Fruit fly (Drosophila melanogaster): ENCODE measurements around the gene CG6282.

The CG6282 gene

dm6 chr3L:8621465-8621864 is 17.0 kb downstream of the CG6282 start:
- TF ChIP-seq CG17801 (GFP tag; optimal IDR thresholded peaks at IDR 0.05; ENCODE audit: partially characterized antibody), result no peak

dm6 chr3L:8623702-8624421 is 19.4 kb downstream of the CG6282 start, which contains the start of the genes GAPsec and Zasp66:
Gene GAPsec, minus strand, starts transcription at chr3L:8623901.
Gene Zasp66, plus strand, starts transcription at chr3L:8624371.
- TF ChIP-seq CG17801 (GFP tag; optimal IDR thresholded peaks at IDR 0.05; ENCODE audit: partially characterized antibody), result no peak

DNA sequence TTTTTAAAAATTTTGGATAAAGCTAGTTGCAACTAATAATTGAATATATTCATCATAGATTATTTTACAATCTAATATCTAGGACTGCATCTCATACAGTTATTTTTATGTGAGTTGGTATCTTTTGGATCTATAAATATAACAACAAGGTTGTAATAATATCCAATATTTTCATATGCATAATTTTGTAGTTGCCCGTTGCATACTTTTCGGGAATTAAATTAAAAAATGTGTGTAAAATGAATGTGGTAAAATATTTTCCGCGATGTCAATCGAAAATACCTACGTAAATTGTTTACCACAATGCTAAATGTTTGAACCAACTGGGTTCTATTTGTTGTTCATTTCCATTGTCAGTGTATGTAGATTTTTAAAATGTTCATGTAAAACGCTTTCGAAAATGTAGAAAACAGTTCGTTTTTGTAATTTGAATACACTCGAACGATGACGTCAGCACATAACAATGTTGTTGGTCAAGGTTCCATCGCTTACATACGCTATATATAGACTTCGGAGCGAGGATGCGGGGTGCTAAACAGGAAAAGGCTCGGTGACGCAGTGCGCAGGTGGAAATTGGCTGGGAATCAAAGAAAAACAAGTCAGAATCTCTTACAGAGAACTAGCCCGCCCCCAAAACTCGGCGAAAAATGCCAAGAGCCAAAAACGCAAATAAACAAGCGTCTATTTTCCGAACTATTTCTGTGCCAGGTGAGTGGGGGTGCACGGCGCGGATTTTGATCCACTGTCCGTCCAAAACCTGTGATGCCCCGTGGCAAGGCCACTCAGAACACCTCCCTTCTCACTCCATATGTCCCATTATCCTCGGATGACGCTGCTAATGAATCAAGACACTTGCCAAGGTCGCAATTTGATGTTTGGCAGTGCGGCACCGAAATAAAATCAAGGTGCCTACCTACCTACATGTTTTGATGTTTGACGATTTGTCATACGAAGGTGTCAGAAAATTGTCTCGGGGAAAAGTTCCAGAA is 23.7 kb downstream of the CG6282 start:
- no peak for TF ChIP-seq CG17801 (GFP tag; optimal IDR thresholded peaks at IDR 0.05; ENCODE audit: partially characterized antibody)

DNA sequence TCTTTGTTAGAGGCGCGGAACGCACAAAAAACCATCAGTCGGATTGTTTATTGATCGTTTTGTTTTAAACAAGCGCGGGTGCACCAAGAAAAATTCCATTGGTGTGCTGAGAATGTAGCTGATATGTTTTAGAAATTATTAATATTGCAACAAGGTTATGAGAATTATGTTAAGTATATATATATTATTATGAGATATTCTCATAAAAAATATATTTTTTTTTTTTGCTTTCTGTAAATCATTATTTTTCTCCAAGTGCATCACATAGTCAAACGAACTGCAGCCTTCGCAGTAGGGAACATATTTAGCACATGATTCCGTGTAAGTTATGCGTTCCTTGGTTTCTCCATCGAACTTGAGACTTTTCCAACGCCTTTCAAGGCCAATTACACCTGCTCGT is 24.5 kb downstream of the CG6282 start:
- TF ChIP-seq CG17801 (GFP tag; optimal IDR thresholded peaks at IDR 0.05; ENCODE audit: partially characterized antibody), result no peak

- TF ChIP-seq CG17801 (GFP tag; optimal IDR thresholded peaks at IDR 0.05; ENCODE audit: partially characterized antibody), result no peak
Measured at dm6 chr3L:8629701-8630343, 25.4 kb downstream of the CG6282 start.

DNA sequence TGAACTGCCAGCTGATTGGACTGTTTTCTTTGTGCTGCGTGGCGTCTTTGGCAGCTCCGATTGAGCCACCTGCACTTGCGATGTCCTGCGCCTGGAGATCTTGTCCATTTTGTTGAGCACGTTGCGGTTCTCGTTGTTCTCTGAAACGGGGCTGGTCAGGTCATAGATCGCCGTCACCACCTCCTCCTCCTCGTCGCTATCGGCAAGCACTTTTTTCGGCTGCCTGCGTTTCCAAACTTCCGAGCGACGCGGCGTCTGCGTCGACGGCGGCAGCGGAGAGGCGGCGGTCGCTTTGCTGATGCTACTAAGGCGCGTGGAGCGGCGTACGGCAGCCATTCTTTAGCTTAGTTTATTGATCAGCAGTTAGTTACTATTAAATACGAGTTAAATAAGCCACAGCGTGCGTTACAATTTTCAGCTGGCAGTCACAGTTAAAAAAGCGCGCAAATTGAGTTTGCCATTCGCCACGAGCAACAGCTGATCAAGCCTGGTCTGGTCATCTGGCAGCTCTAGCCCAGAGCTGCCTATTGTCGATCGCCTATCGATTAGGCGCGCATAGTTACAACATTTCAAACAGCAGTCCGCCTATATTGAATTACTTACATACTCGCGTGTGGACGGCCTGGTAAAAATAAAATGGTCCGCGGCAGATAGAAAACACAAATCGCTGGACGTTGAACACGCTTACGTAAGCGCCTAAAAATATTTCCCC is 29.3 kb downstream of the CG6282 start, which contains the start of gene Cdc6:
TSS of gene Cdc6 (minus strand) at position 456 of the 712 bp plus-strand sequence.
- no peak for TF ChIP-seq CG17801 (GFP tag; optimal IDR thresholded peaks at IDR 0.05; ENCODE audit: partially characterized antibody)

dm6 chr3L:8640139-8640538 is 35.7 kb downstream of the CG6282 start, which contains the start of gene Cpr66D:
Gene Cpr66D, plus strand, starts transcription at chr3L:8640439.
- TF ChIP-seq CG17801 (GFP tag; optimal IDR thresholded peaks at IDR 0.05; ENCODE audit: partially characterized antibody), result no peak

dm6 chr3L:8641049-8641448 is 36.6 kb downstream of the CG6282 start:
- no peak for TF ChIP-seq CG17801 (GFP tag; optimal IDR thresholded peaks at IDR 0.05; ENCODE audit: partially characterized antibody)

DNA sequence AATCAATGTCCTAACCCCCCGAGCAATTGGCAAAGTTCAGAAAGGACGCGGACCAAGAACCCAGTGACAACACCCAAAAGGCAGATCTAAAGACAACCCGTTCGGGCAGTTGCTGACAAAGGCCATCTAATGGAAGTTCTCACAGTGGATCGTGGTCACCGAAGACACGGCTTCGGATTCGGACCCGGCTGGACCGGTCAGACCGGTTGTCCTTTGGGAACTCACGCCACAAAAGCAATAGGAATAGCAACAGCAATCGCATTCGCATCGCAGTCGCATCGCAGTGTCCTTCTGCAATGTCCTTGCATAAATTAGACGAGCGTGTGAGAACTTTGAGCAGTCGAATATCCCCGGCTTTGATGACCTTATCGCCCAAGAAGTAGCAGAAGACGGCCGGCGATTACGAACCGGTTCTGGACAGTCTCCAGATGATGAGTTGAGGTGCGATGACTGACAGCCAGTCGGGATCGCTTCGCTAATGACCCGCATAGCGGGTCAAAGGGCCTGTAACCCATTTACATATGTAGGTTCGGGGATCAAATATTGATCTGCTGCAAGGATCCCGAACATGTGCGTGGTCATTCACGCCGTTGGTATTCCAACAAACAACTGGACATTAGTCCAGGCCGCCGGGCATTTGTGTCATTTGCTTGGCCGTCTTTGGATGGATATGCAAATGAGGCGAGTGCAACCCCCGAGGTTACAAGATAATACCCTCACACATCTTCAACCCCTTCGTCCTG is 39.5 kb downstream of the CG6282 start:
- no peak for TF ChIP-seq CG17801 (GFP tag; optimal IDR thresholded peaks at IDR 0.05; ENCODE audit: partially characterized antibody)

- TF ChIP-seq CG17801 (GFP tag; optimal IDR thresholded peaks at IDR 0.05; ENCODE audit: partially characterized antibody), result no peak
Measured at dm6 chr3L:8646821-8647220, 42.4 kb downstream of the CG6282 start, which contains the start of the genes CG13305 and Pex7. Gene CG13305, minus strand, starts transcription at chr3L:8646822. Gene Pex7, plus strand, starts transcription at chr3L:8647145.

- TF ChIP-seq CG17801 (GFP tag; optimal IDR thresholded peaks at IDR 0.05; ENCODE audit: partially characterized antibody), result no peak
Measured at dm6 chr3L:8648836-8649235, 44.4 kb downstream of the CG6282 start, which contains the start of gene Arr2. Gene Arr2, minus strand, starts transcription at chr3L:8648936.

DNA sequence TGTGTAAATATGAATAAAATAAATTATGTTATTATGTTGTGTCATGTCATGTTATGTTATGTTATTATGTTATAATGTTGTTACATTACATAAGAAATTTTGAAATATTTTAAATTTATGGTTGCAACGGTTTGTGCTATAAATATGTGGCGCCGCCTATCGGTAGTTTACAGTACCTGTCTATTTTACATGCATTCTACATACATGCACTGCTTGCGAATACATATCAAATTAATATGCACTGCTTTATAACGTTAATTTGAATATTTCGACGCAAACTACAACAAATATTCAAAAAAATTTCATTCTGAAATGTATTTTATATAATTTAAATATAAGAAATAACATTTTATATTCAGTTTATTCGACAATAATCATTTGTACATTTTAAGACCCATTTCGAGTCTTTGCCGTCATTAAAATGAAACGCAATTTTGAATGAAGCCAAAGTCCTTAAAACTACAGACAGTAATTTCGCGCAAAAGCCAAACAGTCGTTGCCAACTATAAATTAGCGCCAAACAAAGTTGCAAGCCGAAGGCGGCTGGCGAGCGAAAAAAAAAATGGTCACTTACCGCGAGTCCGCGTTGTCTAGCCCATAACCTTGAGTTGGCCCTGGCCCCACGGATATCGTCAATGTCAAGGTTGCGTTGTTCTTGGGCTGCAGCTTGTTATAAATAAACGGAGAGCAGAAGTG is 47.6 kb downstream of the CG6282 start:
- TF ChIP-seq CG17801 (GFP tag; optimal IDR thresholded peaks at IDR 0.05; ENCODE audit: partially characterized antibody), result no peak

DNA sequence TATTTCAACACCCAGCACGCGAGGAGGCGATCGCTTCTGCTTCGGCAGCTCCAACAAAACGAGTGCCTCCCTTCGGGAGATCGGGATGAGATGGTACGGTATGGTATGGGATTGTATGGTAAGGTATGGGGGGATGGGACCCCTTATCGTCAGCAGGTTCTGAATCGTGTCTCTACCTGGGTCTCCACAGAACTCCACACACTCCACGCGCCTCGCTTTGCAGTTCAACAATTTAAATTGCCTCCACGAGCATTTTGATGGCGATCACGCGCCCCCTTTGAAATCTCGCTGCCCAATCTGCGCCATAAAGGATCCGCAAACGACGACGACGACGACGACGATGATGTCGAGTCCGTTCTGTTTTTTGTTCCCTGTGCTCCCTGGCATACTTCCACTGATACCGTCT is 48.1 kb downstream of the CG6282 start:
- TF ChIP-seq CG17801 (GFP tag; optimal IDR thresholded peaks at IDR 0.05; ENCODE audit: partially characterized antibody), result no peak
